Fruit fly (Drosophila melanogaster): ENCODE data around the gene MnM.

Gene MnM

dm6 chr3L:3222643-3223389, 44.4 kb upstream of the MnM start, which contains the start of the genes RpL28 and eIF1 (continued):
- no peak for TF ChIP-seq tai (GFP tag; optimal IDR thresholded peaks at IDR 0.05)
- TF ChIP-seq dl (GFP tag; optimal IDR thresholded peaks at IDR 0.05; ENCODE audit: insufficient read depth in 1 of 2, partially characterized antibody in 2 of 2) = no peak
- TF ChIP-seq sv (GFP tag; optimal IDR thresholded peaks at IDR 0.05) = peak; percentile 92
- peak; percentile 92 for TF ChIP-seq CG9705 (GFP tag; optimal IDR thresholded peaks at IDR 0.05)
- TF ChIP-seq dsf (GFP tag; optimal IDR thresholded peaks at IDR 0.05; ENCODE audit: borderline replicate concordance) = peak; percentile 83
- no peak for TF ChIP-seq usp (GFP tag; optimal IDR thresholded peaks at IDR 0.05)
- TF ChIP-seq lola (GFP tag; optimal IDR thresholded peaks at IDR 0.05) = no peak
- no peak for TF ChIP-seq Abd-B (GFP tag; optimal IDR thresholded peaks at IDR 0.05)
- peak; percentile 84 for TF ChIP-seq OdsH (GFP tag; optimal IDR thresholded peaks at IDR 0.05)
- peak; percentile 89 for TF ChIP-seq h (GFP tag; optimal IDR thresholded peaks at IDR 0.05)
- peak; percentile 85 for TF ChIP-seq Mio (GFP tag; optimal IDR thresholded peaks at IDR 0.05)
- TF ChIP-seq woc (GFP tag; optimal IDR thresholded peaks at IDR 0.05) = peak; percentile 45

DNA sequence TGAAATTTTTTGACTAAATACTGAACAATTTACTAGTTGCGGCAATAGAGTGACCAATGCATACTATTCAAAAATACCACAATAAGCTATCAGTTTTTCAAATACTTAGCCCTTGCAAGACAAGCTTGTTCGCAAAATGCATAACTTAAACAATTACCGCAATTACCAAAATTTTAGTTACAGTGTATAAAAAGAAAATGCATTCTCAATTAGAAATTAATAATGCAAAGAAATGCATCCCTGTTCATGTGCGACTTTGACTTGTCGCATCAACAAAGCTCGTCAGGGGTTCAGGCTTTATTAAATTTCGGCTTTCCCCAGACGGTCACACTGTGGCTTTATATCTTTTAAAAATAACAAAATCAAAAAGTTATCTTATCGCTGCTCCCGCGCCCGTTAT, 40.5 kb upstream of the MnM start, which contains the start of the genes hob and nSMase:
TSS of gene hob (minus strand) at position 62 of the 400 bp plus-strand sequence.
TSS of gene nSMase (plus strand) at position 298 of the 400 bp plus-strand sequence.
- TF ChIP-seq Abd-B (GFP tag; optimal IDR thresholded peaks at IDR 0.05) (no peak), Myc (optimal IDR thresholded peaks at IDR 0.05) (no peak), OdsH (GFP tag; optimal IDR thresholded peaks at IDR 0.05) (peak; percentile 34), Hnf4 (GFP tag; optimal IDR thresholded peaks at IDR 0.05) (no peak), woc (GFP tag; optimal IDR thresholded peaks at IDR 0.05) (no peak), Hr78 (GFP tag; optimal IDR thresholded peaks at IDR 0.05) (no peak), h (GFP tag; optimal IDR thresholded peaks at IDR 0.05) (no peak), sage (GFP tag; optimal IDR thresholded peaks at IDR 0.05) (no peak), jim (GFP tag; optimal IDR thresholded peaks at IDR 0.05) (no peak)

- no peak for TF ChIP-seq Hnf4 (GFP tag; optimal IDR thresholded peaks at IDR 0.05)
- no peak for TF ChIP-seq OdsH (GFP tag; optimal IDR thresholded peaks at IDR 0.05)
- TF ChIP-seq Hr83 (GFP tag; optimal IDR thresholded peaks at IDR 0.05; ENCODE audit: poor library complexity, severe bottlenecking) = peak; percentile 92
- no peak for TF ChIP-seq ey (GFP tag; optimal IDR thresholded peaks at IDR 0.05)
- TF ChIP-seq fru (GFP tag; optimal IDR thresholded peaks at IDR 0.05) = no peak
- no peak for TF ChIP-seq h (GFP tag; optimal IDR thresholded peaks at IDR 0.05)
- no peak for TF ChIP-seq HLH106 (tag; optimal IDR thresholded peaks at IDR 0.05)
- no peak for TF ChIP-seq CrebA (GFP tag; optimal IDR thresholded peaks at IDR 0.05; ENCODE audit: borderline replicate concordance)
- TF ChIP-seq dsf (GFP tag; optimal IDR thresholded peaks at IDR 0.05; ENCODE audit: borderline replicate concordance) = no peak
These were observed 30.5 kb upstream of the MnM start, which contains the start of the genes CG32269 and CG32270 for dm6 chr3L:3208895-3209294. Gene CG32269 (minus strand): TSS chr3L:3208985. Gene CG32270 (minus strand): TSS chr3L:3208985.

dm6 chr3L:3206263-3206662, 27.9 kb upstream of the MnM start, which contains the start of gene CG33160:
Gene CG33160 (minus strand): TSS chr3L:3206363.
- TF ChIP-seq psq (GFP tag; optimal IDR thresholded peaks at IDR 0.05) = no peak
- TF ChIP-seq fru (GFP tag; optimal IDR thresholded peaks at IDR 0.05) = no peak
- TF ChIP-seq woc (GFP tag; optimal IDR thresholded peaks at IDR 0.05) = no peak
- TF ChIP-seq HLH106 (tag; optimal IDR thresholded peaks at IDR 0.05) = no peak
- TF ChIP-seq ey (GFP tag; optimal IDR thresholded peaks at IDR 0.05) = no peak
- no peak for TF ChIP-seq Jra (GFP tag; optimal IDR thresholded peaks at IDR 0.05)
- no peak for TF ChIP-seq N (GFP tag; optimal IDR thresholded peaks at IDR 0.05)
- no peak for TF ChIP-seq CG9705 (GFP tag; optimal IDR thresholded peaks at IDR 0.05)
- TF ChIP-seq GATAd (GFP tag; optimal IDR thresholded peaks at IDR 0.05) = no peak

DNA sequence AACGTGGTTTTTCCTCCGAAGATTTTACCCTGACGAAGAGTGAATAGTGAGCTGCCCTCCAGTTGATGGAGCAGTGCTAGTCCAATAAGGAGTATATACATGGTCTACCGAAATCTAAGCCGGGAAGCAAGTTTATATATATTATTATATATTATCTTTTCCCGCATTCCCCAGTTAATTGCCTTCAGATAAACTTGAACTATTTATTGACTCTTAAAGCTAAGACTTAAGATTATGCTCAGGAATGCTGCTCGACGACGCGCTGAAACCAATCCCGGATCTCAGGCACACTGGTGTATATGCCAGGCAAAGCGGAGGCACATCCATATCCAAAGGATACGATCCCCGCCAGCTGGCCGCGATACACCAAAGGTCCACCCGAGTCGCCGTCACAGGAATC, 27.0 kb upstream of the MnM start, which contains the start of gene CG32277:
TSS of gene CG32277 (minus strand) at position 101 of the 400 bp plus-strand sequence.
- TF ChIP-seq brk (GFP tag; optimal IDR thresholded peaks at IDR 0.05) = no peak
- TF ChIP-seq dsf (GFP tag; optimal IDR thresholded peaks at IDR 0.05; ENCODE audit: borderline replicate concordance) = no peak
- TF ChIP-seq usp (GFP tag; optimal IDR thresholded peaks at IDR 0.05) = no peak
- no peak for TF ChIP-seq Hnf4 (GFP tag; optimal IDR thresholded peaks at IDR 0.05)
- TF ChIP-seq woc (GFP tag; optimal IDR thresholded peaks at IDR 0.05) = no peak
- TF ChIP-seq Jra (GFP tag; optimal IDR thresholded peaks at IDR 0.05) = no peak
- TF ChIP-seq Sp1 (GFP tag; optimal IDR thresholded peaks at IDR 0.05) = no peak
- TF ChIP-seq Mio (GFP tag; optimal IDR thresholded peaks at IDR 0.05) = no peak
- TF ChIP-seq CrebA (GFP tag; optimal IDR thresholded peaks at IDR 0.05; ENCODE audit: borderline replicate concordance) = no peak
- no peak for TF ChIP-seq Rel (GFP tag; optimal IDR thresholded peaks at IDR 0.05)
- TF ChIP-seq Rel (tag; optimal IDR thresholded peaks at IDR 0.05) = no peak
- no peak for TF ChIP-seq Hr83 (GFP tag; optimal IDR thresholded peaks at IDR 0.05; ENCODE audit: poor library complexity, severe bottlenecking)
- no peak for TF ChIP-seq fru (GFP tag; optimal IDR thresholded peaks at IDR 0.05)
- no peak for TF ChIP-seq Dfd (GFP tag; optimal IDR thresholded peaks at IDR 0.05)
- no peak for TF ChIP-seq psq (GFP tag; optimal IDR thresholded peaks at IDR 0.05)
- no peak for TF ChIP-seq HLH106 (tag; optimal IDR thresholded peaks at IDR 0.05)
- no peak for TF ChIP-seq jim (GFP tag; optimal IDR thresholded peaks at IDR 0.05)
